Worm (Caenorhabditis elegans) whole organism, dauer: ENCODE measurements around the gene F23A7.1.
"Not testable (repeated sequence)": the region's sequence is repeated elsewhere in the genome, so short reads cannot be mapped to it uniquely, and the experiment has no call there.

Experiments used
- unc-62 ChIP-seq: sonication (generic microtip); optimal IDR thresholded peaks from 2 replicates; lab custom pipeline; 2017; ENCODE audit warnings: missing biosample characterization, missing genetic modification reagents, missing genetic modification characterization

Gene F23A7.1

ce11 chrX:16217108-16217507 is at the start of gene F23A7.1:
F23A7.1 (plus strand) TSS chrX:16217408.
- no peak for TF ChIP-seq unc-62 (GFP tag; lab: Kevin White, UChicago)

- no peak for TF ChIP-seq unc-62 (GFP tag; lab: Kevin White, UChicago)
Measured at ce11 chrX:16172863-16173262, 44.3 kb upstream of the F23A7.1 start.

ce11 chrX:16184069-16184468 is 33.1 kb upstream of the F23A7.1 start, which contains the start of gene nlp-67:
nlp-67 (plus strand) TSS chrX:16184369.
- TF ChIP-seq unc-62 (GFP tag; lab: Kevin White, UChicago), result no peak

ce11 chrX:16189227-16189906 is 27.8 kb upstream of the F23A7.1 start, which contains the start of gene slc-25A21:
slc-25A21 (plus strand) TSS chrX:16189856.
- no peak for TF ChIP-seq unc-62 (GFP tag; lab: Kevin White, UChicago)

DNA sequence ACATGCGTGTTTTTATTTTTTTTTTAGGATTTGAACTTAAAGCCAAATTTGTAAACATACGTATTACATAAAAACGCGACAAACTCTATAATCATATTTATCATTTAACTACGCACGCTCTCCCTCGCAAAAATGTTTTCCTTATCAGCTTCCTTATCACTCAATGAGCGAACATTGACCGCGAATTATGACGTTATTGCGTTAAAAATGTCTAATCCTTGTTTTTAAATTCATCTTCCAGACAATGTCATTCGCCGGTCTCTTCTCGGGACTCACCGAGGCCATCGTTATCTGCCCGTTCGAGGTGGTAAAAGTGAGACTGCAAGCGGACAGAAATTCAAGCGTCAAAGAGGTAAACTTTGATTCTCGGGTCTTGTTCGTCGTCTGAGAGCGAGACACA is 24.6 kb upstream of the F23A7.1 start:
- TF ChIP-seq unc-62 (GFP tag; lab: Kevin White, UChicago), result no peak

- TF ChIP-seq unc-62 (GFP tag; lab: Kevin White, UChicago), result no peak
Measured at ce11 chrX:16199200-16199764, 17.9 kb upstream of the F23A7.1 start, which contains the start of gene R11.3. R11.3 (minus strand) TSS chrX:16199250.

ce11 chrX:16202229-16202628 is 15.0 kb upstream of the F23A7.1 start:
- no peak for TF ChIP-seq unc-62 (GFP tag; lab: Kevin White, UChicago)

ce11 chrX:16204310-16204709 is 12.9 kb upstream of the F23A7.1 start:
- TF ChIP-seq unc-62 (GFP tag; lab: Kevin White, UChicago), result no peak

DNA sequence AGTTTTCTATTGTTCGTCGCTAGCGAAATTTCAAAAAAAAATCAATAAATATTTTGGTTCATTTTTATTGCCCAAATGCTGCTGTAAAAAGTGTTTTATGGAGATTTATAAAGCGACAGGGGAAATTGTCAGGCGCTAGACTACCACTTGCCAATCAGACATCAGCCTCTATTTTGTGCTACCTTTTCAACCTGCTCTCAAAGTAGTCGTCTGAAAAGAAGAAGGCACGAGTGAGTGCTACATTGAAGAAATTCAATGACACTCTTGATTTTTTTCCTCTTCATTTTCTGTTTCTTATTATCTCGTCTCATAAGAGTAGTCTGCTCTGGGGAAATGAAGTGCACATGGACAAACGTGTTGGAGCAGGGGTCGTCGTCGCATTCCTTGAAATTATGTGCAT is 11.3 kb upstream of the F23A7.1 start:
- TF ChIP-seq unc-62 (GFP tag; lab: Kevin White, UChicago), result no peak

ce11 chrX:16208123-16208522 is 9.1 kb upstream of the F23A7.1 start:
- no peak for TF ChIP-seq unc-62 (GFP tag; lab: Kevin White, UChicago)

DNA sequence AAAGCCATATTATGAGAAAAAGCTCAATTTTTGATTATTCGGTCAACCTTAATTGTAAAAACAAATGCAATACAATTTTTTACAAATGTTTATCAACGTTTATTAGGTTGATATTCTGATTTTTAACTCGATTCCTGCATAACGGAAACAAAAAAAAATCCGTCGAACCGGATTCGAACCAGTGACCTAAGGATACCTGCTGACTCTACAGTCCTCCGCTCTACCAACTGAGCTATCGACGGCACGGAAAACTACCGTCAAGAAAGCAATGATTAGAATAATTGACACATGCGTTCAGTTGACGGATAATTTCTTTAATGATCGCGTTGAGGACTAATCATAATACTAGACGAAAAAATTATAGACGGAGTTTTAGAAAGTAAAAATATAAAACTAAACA is 8.5 kb upstream of the F23A7.1 start:
- no peak for TF ChIP-seq unc-62 (GFP tag; lab: Kevin White, UChicago)

ce11 chrX:16209122-16209521 is 8.1 kb upstream of the F23A7.1 start:
- no peak for TF ChIP-seq unc-62 (GFP tag; lab: Kevin White, UChicago)

DNA sequence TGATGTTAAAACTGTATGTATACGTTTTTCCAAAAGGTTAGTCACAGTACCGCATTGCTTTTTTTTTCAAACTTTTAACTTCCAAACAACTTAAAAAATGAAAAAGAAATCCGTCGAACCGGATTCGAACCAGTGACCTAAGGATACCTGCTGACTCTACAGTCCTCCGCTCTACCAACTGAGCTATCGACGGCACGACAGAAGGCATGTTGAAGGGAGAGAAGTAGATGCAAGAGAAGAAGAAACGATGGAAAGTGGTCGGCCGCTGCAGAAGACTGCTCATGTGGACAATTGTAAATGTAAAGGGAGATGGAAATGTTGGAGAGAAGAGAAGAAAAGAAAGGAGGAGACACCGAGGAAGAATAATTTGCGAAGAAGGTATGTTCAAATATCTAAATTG is 7.5 kb upstream of the F23A7.1 start:
- no peak for TF ChIP-seq unc-62 (GFP tag; lab: Kevin White, UChicago)

DNA sequence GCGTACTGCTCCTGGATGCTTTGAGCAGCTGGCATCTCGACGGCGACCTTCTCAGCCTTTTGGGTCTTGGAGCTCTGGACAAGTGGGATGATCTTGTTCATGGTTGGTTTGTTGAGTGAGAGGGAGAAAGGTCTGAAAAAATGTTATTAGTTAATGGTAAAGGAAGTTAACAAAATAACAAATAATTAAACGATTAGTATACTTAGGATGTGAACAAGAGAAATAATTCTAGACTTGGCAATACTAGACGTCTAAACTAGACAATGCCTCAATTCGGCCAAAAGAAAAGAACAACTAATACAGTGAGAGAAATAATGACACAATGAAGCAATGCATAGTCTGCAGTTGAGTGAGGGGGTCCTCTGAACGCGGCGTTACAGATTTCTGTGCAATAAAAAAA is 6.7 kb upstream of the F23A7.1 start, which contains the start of gene R11.4:
Gene R11.4, minus strand, starts transcription at position 101 of the 400 bp plus-strand sequence.
- no peak for TF ChIP-seq unc-62 (GFP tag; lab: Kevin White, UChicago)

DNA sequence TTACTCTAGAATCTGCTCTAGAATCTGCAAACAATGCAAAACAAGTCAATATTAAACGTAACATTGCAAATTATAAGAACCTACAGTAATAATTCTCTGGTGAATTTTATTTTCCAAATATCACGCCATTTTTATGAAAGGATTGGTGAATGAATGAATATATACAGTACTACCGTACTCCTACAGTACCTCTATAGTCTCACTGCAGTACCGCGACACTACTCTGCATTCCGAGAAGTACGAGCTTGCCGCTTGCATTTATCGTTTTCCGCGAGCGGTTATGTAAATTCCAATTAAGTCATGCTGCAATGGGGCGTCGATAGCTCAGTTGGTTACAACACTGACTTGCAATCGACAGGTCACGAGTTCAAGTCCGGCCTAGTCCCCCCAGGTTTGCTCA is 4.9 kb upstream of the F23A7.1 start, which contains the start of gene F23A7.4:
Gene F23A7.4, plus strand, starts transcription at position 301 of the 400 bp plus-strand sequence.
- not testable (repeated sequence) for TF ChIP-seq unc-62 (GFP tag; lab: Kevin White, UChicago)

DNA sequence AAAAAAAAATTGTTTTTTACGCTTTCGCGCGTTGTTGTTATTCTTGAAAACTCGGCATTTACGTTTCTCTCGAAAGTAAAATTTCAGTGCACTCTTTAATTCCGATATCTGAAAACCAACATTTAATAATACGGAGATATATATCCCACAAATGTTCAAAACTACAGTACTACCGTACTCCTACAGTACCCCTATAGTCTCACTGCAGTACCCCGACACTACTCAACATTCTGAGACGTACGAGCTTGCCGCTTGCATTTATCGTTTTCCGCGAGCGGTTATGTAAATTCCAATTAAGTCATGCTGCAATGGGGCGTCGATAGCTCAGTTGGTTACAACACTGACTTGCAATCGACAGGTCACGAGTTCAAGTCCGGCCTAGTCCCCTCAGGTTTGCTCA is 4.1 kb upstream of the F23A7.1 start, which contains the start of gene F23A7.8:
Gene F23A7.8, plus strand, starts transcription at position 301 of the 400 bp plus-strand sequence.
- not testable (repeated sequence) for TF ChIP-seq unc-62 (GFP tag; lab: Kevin White, UChicago)

DNA sequence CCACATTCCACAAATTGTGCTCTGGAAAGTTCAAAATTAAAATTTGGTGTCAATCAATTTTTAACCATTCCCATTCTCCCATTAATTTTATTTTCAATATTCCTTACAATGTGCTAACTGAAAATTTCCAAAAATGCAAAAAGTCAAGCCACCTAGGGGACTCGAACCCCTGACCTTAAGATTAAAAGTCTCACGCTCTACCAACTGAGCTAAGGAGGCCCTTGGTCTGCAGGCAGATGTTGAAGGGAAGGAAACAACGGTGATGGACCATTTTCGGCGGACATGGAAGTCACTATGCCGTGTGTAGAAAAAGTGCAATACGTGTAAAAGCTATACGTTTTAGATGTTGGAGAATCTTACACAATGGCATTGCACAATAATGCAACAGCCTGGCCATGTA is 541 bp downstream of the F23A7.1 start:
- no peak for TF ChIP-seq unc-62 (GFP tag; lab: Kevin White, UChicago)
